Worm (Caenorhabditis elegans) whole organism, mixed stage, embryonic: ENCODE results near the gene bre-2.

Experiments
- ceh-39 ChIP-seq: fragments of 150-350 bp; optimal IDR thresholded peaks from 2 replicates; lab custom pipeline; 2014; ENCODE audit warnings: missing biosample characterization, missing genetic modification characterization
- ceh-83 ChIP-seq: fragments of 200-800 bp; sonication (Bioruptor generic); optimal IDR thresholded peaks from 2 replicates; lab custom pipeline; 2018; ENCODE audit warnings: mild to moderate bottlenecking, missing genetic modification characterization, missing compliant biosample characterization
- mls-2 ChIP-seq: sonication (generic microtip); optimal IDR thresholded peaks from 2 replicates; lab custom pipeline; 2016; ENCODE audit warnings: mild to moderate bottlenecking, missing genetic modification characterization, moderate library complexity, missing compliant biosample characterization
- nhr-12 ChIP-seq: fragments of 150-350 bp; optimal IDR thresholded peaks from 2 replicates; lab custom pipeline; 2014; ENCODE audit warnings: missing biosample characterization, missing genetic modification characterization
- nhr-237 ChIP-seq: fragments of 150-350 bp; optimal IDR thresholded peaks from 2 replicates; lab custom pipeline; 2014; ENCODE audit warnings: missing biosample characterization, missing genetic modification characterization
- nhr-28 ChIP-seq: fragments of 150-350 bp; optimal IDR thresholded peaks from 2 replicates; lab custom pipeline; 2014; ENCODE audit warnings: missing biosample characterization, missing genetic modification characterization
- unc-39 ChIP-seq: fragments of 150-350 bp; optimal IDR thresholded peaks from 2 replicates; lab custom pipeline; 2014; ENCODE audit warnings: missing biosample characterization, missing genetic modification characterization
- ztf-11 ChIP-seq: fragments of 150-350 bp; optimal IDR thresholded peaks from 2 replicates; lab custom pipeline; 2014; ENCODE audit warnings: missing biosample characterization, missing genetic modification characterization

DNA sequence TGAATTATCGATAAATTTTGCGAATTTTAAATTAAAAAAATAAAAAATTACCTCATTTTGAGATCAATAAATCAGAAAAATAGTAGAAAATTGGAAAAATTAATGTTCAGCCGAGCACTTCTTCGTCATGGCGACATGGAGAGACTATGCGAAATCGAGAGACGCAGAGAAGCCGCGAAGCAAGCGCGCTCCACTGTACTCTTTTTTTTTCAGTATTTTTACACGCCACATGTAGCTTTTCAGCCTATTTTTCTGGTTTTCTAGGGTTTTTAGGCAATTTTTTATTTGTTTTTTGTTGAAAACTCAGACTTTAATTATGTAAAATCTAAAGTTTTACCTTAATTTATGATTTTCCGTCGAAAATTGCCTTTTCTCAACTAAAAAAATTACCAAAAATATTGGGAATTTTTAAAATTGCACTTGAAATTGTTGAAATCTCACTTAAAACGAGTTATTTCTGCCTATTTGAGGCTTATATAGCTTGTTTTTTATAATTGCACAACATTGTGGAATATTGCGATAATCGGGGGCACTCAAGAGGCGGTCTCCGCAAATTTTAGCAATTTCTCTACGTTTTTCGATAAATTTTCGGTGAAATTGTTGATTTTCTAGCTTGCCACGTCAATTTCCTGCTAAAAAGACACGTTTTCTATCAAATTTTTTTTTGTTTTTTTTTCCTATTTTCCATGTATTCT lies 13.4 kb upstream of the bre-2 start, which contains the start of gene Y39E4B.10:
- TF ChIP-seq ceh-83 (GFP tag; lab: Kevin White, UChicago) (no peak), nhr-12 (tag; lab: Kevin White, UChicago) (no peak), unc-39 (no peak), nhr-28 (tag; lab: Kevin White, UChicago) (no peak), ceh-39 (tag; lab: Kevin White, UChicago) (no peak), ztf-11 (tag; lab: Kevin White, UChicago) (no peak), mls-2 (no peak), nhr-237 (no peak)
